Fruit fly (Drosophila melanogaster) whole organism, embryonic: ENCODE data around the gene Ilp7.
A peak's percentile ranks its signal among the peaks of the same experiment; 100 is the strongest.

Experiments used
- Bteb2 ChIP-seq: fragments of 200-800 bp; sonication (Bioruptor generic); optimal IDR thresholded peaks from 2 replicates; lab custom pipeline; 2016; ENCODE audit warnings: missing biosample characterization, missing genetic modification characterization
- CG10321 ChIP-seq: fragments of 200-800 bp; sonication (Bioruptor generic); IDR thresholded peaks from 2 replicates; pipeline ENCODE4 v1.3.6; 2022; ENCODE audit warnings: missing biosample characterization, missing genetic modification characterization
- CG11093 ChIP-seq: fragments of 200-800 bp; sonication (Bioruptor generic); IDR thresholded peaks from 3 replicates; pipeline ENCODE4 v1.3.6; 2022; ENCODE audit warnings: missing biosample characterization, missing genetic modification characterization
- CG11398 ChIP-seq: fragments of 200-800 bp; sonication (Bioruptor generic); optimal IDR thresholded peaks from 2 replicates; lab custom pipeline; 2016; ENCODE audit warnings: missing biosample characterization, missing genetic modification characterization
- CG11456 ChIP-seq: fragments of 200-800 bp; sonication (Bioruptor generic); IDR thresholded peaks from 3 replicates; pipeline ENCODE4 v1.3.6; 2022; ENCODE audit warnings: missing biosample characterization, missing genetic modification characterization
- CG11504 ChIP-seq: fragments of 200-800 bp; sonication (Bioruptor generic); optimal IDR thresholded peaks from 3 replicates; lab custom pipeline; 2019; ENCODE audit warnings: missing biosample characterization, mild to moderate bottlenecking, missing genetic modification characterization, moderate library complexity
- CG11695 ChIP-seq: fragments of 200-800 bp; sonication (Bioruptor generic); IDR thresholded peaks from 3 replicates; pipeline ENCODE4 v1.3.6; 2022; ENCODE audit warnings: missing biosample characterization, missing genetic modification characterization
- CG12769 ChIP-seq: fragments of 200-800 bp; sonication (Bioruptor generic); optimal IDR thresholded peaks from 2 replicates; lab custom pipeline; 2019; ENCODE audit warnings: missing biosample characterization, mild to moderate bottlenecking, missing genetic modification characterization, moderate library complexity
- CG15479 ChIP-seq: fragments of 200-800 bp; sonication (Bioruptor generic); optimal IDR thresholded peaks from 3 replicates; lab custom pipeline; 2019; ENCODE audit warnings: missing biosample characterization, mild to moderate bottlenecking, missing genetic modification characterization, moderate library complexity
- CG17912 ChIP-seq: fragments of 200-800 bp; sonication (Bioruptor generic); optimal IDR thresholded peaks from 2 replicates; lab custom pipeline; 2018; ENCODE audit warnings: missing biosample characterization, mild to moderate bottlenecking, missing genetic modification characterization
- CG1832 ChIP-seq: fragments of 200-800 bp; sonication (Bioruptor generic); optimal IDR thresholded peaks from 2 replicates; lab custom pipeline; 2017; ENCODE audit warnings: missing biosample characterization, mild to moderate bottlenecking, missing genetic modification characterization, inconsistent platforms
- CG2712 ChIP-seq: fragments of 200-800 bp; optimal IDR thresholded peaks from 3 replicates; lab custom pipeline; 2019; ENCODE audit warnings: missing biosample characterization, mild to moderate bottlenecking, missing genetic modification characterization, moderate library complexity
- CG32767 ChIP-seq: fragments of 200-800 bp; sonication (Bioruptor generic); IDR thresholded peaks from 2 replicates; pipeline ENCODE4 v1.3.6; 2022; ENCODE audit warnings: missing biosample characterization, missing genetic modification characterization
- CG34224 ChIP-seq: fragments of 200-800 bp; sonication (Bioruptor generic); IDR thresholded peaks from 3 replicates; pipeline ENCODE4 v1.3.6; 2022; ENCODE audit warnings: missing biosample characterization, missing genetic modification characterization; ENCODE audit not compliant: partially characterized antibody
- CG3726 ChIP-seq: fragments of 200-800 bp; sonication (Bioruptor generic); IDR thresholded peaks from 3 replicates; pipeline ENCODE4, ENCODE4 v1.3.6; 2022; ENCODE audit warnings: missing biosample characterization, missing genetic modification characterization
- CG4360 ChIP-seq: fragments of 200-800 bp; sonication (Bioruptor generic); IDR thresholded peaks from 2 replicates; pipeline ENCODE4 v1.3.6; 2022; ENCODE audit warnings: missing biosample characterization, missing genetic modification characterization
- CG5245 ChIP-seq: fragments of 200-800 bp; sonication (Bioruptor generic); optimal IDR thresholded peaks from 3 replicates; lab custom pipeline; 2016; ENCODE audit warnings: missing biosample characterization, missing genetic modification characterization
- CG6175 ChIP-seq: fragments of 200-800 bp; sonication (Bioruptor generic); IDR thresholded peaks from 3 replicates; pipeline ENCODE4 v1.3.6; 2022; ENCODE audit warnings: missing biosample characterization, missing genetic modification characterization
- CG7745 ChIP-seq: fragments of 200-800 bp; sonication (Bioruptor generic); optimal IDR thresholded peaks from 2 replicates; lab custom pipeline; 2018; ENCODE audit warnings: missing biosample characterization, mild to moderate bottlenecking, missing genetic modification characterization, moderate library complexity
- CHES-1-like ChIP-seq: fragments of 200-800 bp; sonication (Bioruptor generic); optimal IDR thresholded peaks from 2 replicates; lab custom pipeline; 2016; ENCODE audit warnings: missing biosample characterization, missing genetic modification characterization
- CTCF ChIP-seq: fragments of 200-800 bp; sonication (Bioruptor generic); optimal IDR thresholded peaks from 2 replicates; lab custom pipeline; 2017; ENCODE audit warnings: missing biosample characterization, mild to moderate bottlenecking, missing genetic modification characterization, moderate library complexity
- Camta ChIP-seq: fragments of 200-800 bp; sonication (Bioruptor generic); optimal IDR thresholded peaks from 2 replicates; lab custom pipeline; 2016; ENCODE audit warnings: missing biosample characterization, missing genetic modification characterization
- H2.0 ChIP-seq: fragments of 200-800 bp; sonication (Bioruptor generic); IDR thresholded peaks from 2 replicates; pipeline ENCODE4 v1.3.6; 2022; ENCODE audit warnings: missing biosample characterization, missing genetic modification characterization
- HLH54F ChIP-seq: fragments of 200-800 bp; sonication (Bioruptor generic); optimal IDR thresholded peaks from 3 replicates; lab custom pipeline; 2016; ENCODE audit warnings: missing biosample characterization, missing genetic modification characterization
- Hey ChIP-seq: fragments of 200-800 bp; sonication (Bioruptor generic); optimal IDR thresholded peaks from 3 replicates; lab custom pipeline; 2018; ENCODE audit warnings: missing biosample characterization, mild to moderate bottlenecking, missing genetic modification characterization
- Mad ChIP-seq: fragments of 200-800 bp; sonication (Bioruptor generic); optimal IDR thresholded peaks from 2 replicates; lab custom pipeline; 2016; ENCODE audit warnings: missing biosample characterization, missing genetic modification characterization
- Med ChIP-seq: fragments of 200-800 bp; sonication (Bioruptor generic); peaks from one replicate; lab custom pipeline; 2016; ENCODE audit warnings: missing biosample characterization, missing genetic modification characterization, mild to moderate bottlenecking, inconsistent platforms, moderate library complexity
- Nf-YB ChIP-seq: fragments of 200-800 bp; sonication (Bioruptor generic); optimal IDR thresholded peaks from 3 replicates; lab custom pipeline; 2019; ENCODE audit warnings: missing biosample characterization, mild to moderate bottlenecking, missing genetic modification characterization, moderate library complexity
- Nf-YC ChIP-seq: fragments of 200-800 bp; optimal IDR thresholded peaks from 3 replicates; lab custom pipeline; 2019; ENCODE audit warnings: missing biosample characterization, mild to moderate bottlenecking, missing genetic modification characterization, moderate library complexity
- Rx ChIP-seq: fragments of 200-800 bp; sonication (Bioruptor generic); IDR thresholded peaks from 2 replicates; pipeline ENCODE4 v1.3.6; 2022; ENCODE audit warnings: missing biosample characterization, missing genetic modification characterization
- Side ChIP-seq: fragments of 200-800 bp; sonication (Bioruptor generic); optimal IDR thresholded peaks from 2 replicates; lab custom pipeline; 2016; ENCODE audit warnings: missing biosample characterization, missing genetic modification characterization
- Sin3A ChIP-seq: fragments of >200 bp; optimal IDR thresholded peaks from 2 replicates; lab custom pipeline; 2018
- Sry-β ChIP-seq: fragments of 200-800 bp; sonication (Bioruptor generic); optimal IDR thresholded peaks from 2 replicates; lab custom pipeline; 2018; ENCODE audit warnings: missing biosample characterization, mild to moderate bottlenecking, missing genetic modification characterization, moderate library complexity
- Xbp1 ChIP-seq: fragments of 200-800 bp; sonication (Bioruptor generic); optimal IDR thresholded peaks from 3 replicates; lab custom pipeline; 2016; ENCODE audit warnings: missing biosample characterization, mild to moderate bottlenecking, missing genetic modification characterization
- ap ChIP-seq: fragments of 200-800 bp; sonication (Bioruptor generic); IDR thresholded peaks from 2 replicates; pipeline ENCODE4 v1.3.6; 2022; ENCODE audit warnings: missing biosample characterization, missing genetic modification characterization
- caup ChIP-seq: fragments of 200-800 bp; sonication (Bioruptor generic); optimal IDR thresholded peaks from 3 replicates; lab custom pipeline; 2017; ENCODE audit warnings: missing biosample characterization, mild to moderate bottlenecking, missing genetic modification characterization, moderate library complexity; ENCODE audit not compliant: severe bottlenecking
- cg ChIP-seq: fragments of 200-800 bp; sonication (Bioruptor generic); optimal IDR thresholded peaks from 3 replicates; lab custom pipeline; 2019; ENCODE audit warnings: missing biosample characterization, mild to moderate bottlenecking, missing genetic modification characterization, moderate library complexity
- dan ChIP-seq: fragments of 200-800 bp; sonication (Bioruptor generic); IDR thresholded peaks from 2 replicates; pipeline ENCODE4 v1.3.6; 2022; ENCODE audit warnings: missing biosample characterization, missing genetic modification characterization
- dimm ChIP-seq: fragments of 200-800 bp; sonication (Bioruptor generic); IDR thresholded peaks from 2 replicates; pipeline ENCODE4 v1.3.6; 2022; ENCODE audit warnings: missing biosample characterization, missing genetic modification characterization
- dmrt11E ChIP-seq: fragments of 200-800 bp; sonication (Bioruptor generic); optimal IDR thresholded peaks from 3 replicates; lab custom pipeline; 2018; ENCODE audit warnings: missing biosample characterization, mild to moderate bottlenecking, missing genetic modification characterization, moderate library complexity
- esg ChIP-seq: fragments of 200-800 bp; sonication (Bioruptor generic); conservative IDR thresholded peaks from 2 replicates; pipeline ENCODE4 v1.3.6; 2022; ENCODE audit warnings: missing biosample characterization, missing genetic modification characterization
- fru ChIP-seq: fragments of >200 bp; optimal IDR thresholded peaks from 2 replicates; lab custom pipeline; 2017
- hkb ChIP-seq, 2 experiments: fragments of 200-800 bp in 1 of 2; fragments of >200 bp in 1 of 2; sonication (Bioruptor generic) in 1 of 2; IDR thresholded peaks in 1 of 2; optimal IDR thresholded peaks in 1 of 2; 2 replicates each; pipeline versions ENCODE4 v1.3.6 to Lab custom; 2017 to 2022; ENCODE audit warnings: missing biosample characterization in 1 of 2, missing genetic modification characterization in 1 of 2
- insv ChIP-seq, 2 experiments: fragments of 200-800 bp; sonication (Bioruptor generic); optimal IDR thresholded peaks; 3 replicates each; lab custom pipeline; 2016 to 2018; ENCODE audit warnings: missing biosample characterization in 2 of 2, missing genetic modification characterization in 2 of 2
- klu ChIP-seq: fragments of 200-800 bp; sonication (Bioruptor generic); IDR thresholded peaks from 2 replicates; pipeline ENCODE4 v1.3.6; 2022; ENCODE audit warnings: missing biosample characterization, missing genetic modification characterization
- sd ChIP-seq: fragments of 200-800 bp; sonication (Bioruptor generic); optimal IDR thresholded peaks from 3 replicates; lab custom pipeline; 2018; ENCODE audit warnings: missing biosample characterization, mild to moderate bottlenecking, missing genetic modification characterization, moderate library complexity
- slp2 ChIP-seq: fragments of 200-800 bp; sonication (Bioruptor generic); optimal IDR thresholded peaks from 2 replicates; lab custom pipeline; 2016; ENCODE audit warnings: missing biosample characterization, missing genetic modification characterization
- sob ChIP-seq: fragments of 200-800 bp; sonication (Bioruptor generic); IDR thresholded peaks from 2 replicates; pipeline ENCODE4 v1.3.6; 2022; ENCODE audit warnings: missing biosample characterization, missing genetic modification characterization
- sr ChIP-seq: fragments of 200-800 bp; sonication (Bioruptor generic); IDR thresholded peaks from 3 replicates; pipeline ENCODE4 v1.3.6; 2022; ENCODE audit warnings: missing biosample characterization, missing genetic modification characterization
- twi ChIP-seq: fragments of 200-800 bp; optimal IDR thresholded peaks from 2 replicates; lab custom pipeline; 2019; ENCODE audit warnings: missing biosample characterization, mild to moderate bottlenecking, missing genetic modification characterization, moderate library complexity
- vnd ChIP-seq: fragments of 200-800 bp; sonication (Bioruptor generic); IDR thresholded peaks from 3 replicates; pipeline ENCODE4 v1.3.6; 2022; ENCODE audit warnings: missing biosample characterization, missing genetic modification characterization; ENCODE audit not compliant: partially characterized antibody
- zf30C ChIP-seq: fragments of 200-800 bp; sonication (Bioruptor generic); optimal IDR thresholded peaks from 3 replicates; lab custom pipeline; 2018; ENCODE audit warnings: missing biosample characterization, mild to moderate bottlenecking, missing genetic modification characterization

Ilp7 gene

dm6 chrX:3677156-3677846 is 9.9 kb downstream of the Ilp7 start (continued):
- no peak for TF ChIP-seq dmrt11E (tag; lab: Kevin White, UChicago)
- no peak for TF ChIP-seq CG17912 (GFP tag; lab: Kevin White, UChicago)
- TF ChIP-seq sob (GFP tag; lab: Robert Waterston, UW): no peak
- no peak for TF ChIP-seq CHES-1-like (GFP tag; lab: Kevin White, UChicago)
- no peak for TF ChIP-seq vnd (GFP tag; lab: Robert Waterston, UW)
- no peak for TF ChIP-seq Sry-β (GFP tag; lab: Kevin White, UChicago)
- TF ChIP-seq CG34224 (GFP tag; lab: Robert Waterston, UW): peak; percentile 23; the same call in 1 of the 3 replicates
- TF ChIP-seq CG2712 (tag; lab: Kevin White, UChicago): no peak
- TF ChIP-seq fru (lab: Kevin White, UChicago): no peak
- no peak for TF ChIP-seq CG32767 (GFP tag; lab: Robert Waterston, UW)
- no peak for TF ChIP-seq Side (GFP tag; lab: Kevin White, UChicago)
- TF ChIP-seq HLH54F (GFP tag; lab: Kevin White, UChicago): no peak
- no peak for TF ChIP-seq twi
- TF ChIP-seq CG4360 (GFP tag; lab: Robert Waterston, UW): peak; percentile 39; the same call in 1 of the 2 replicates
- no peak for TF ChIP-seq Sin3A (lab: Kevin White, UChicago)
- TF ChIP-seq cg (GFP tag; lab: Kevin White, UChicago): peak; percentile 70
- no peak for TF ChIP-seq ap
- TF ChIP-seq CG1832: peak; percentile 81
- no peak for TF ChIP-seq slp2
- peak; percentile 99 for TF ChIP-seq sr (GFP tag; lab: Robert Waterston, UW)
- peak; percentile 75 for TF ChIP-seq klu (GFP tag; lab: Robert Waterston, UW)
- TF ChIP-seq dimm (GFP tag; lab: Robert Waterston, UW): no peak
- no peak for TF ChIP-seq esg (GFP tag; lab: Robert Waterston, UW)
- TF ChIP-seq CG11398: peak; percentile 8
- no peak for TF ChIP-seq CG3726 (GFP tag; lab: Robert Waterston, UW)
- no peak for TF ChIP-seq CG11695 (GFP tag; lab: Robert Waterston, UW)
- TF ChIP-seq Rx (GFP tag; lab: Robert Waterston, UW): no peak
- no peak for TF ChIP-seq CG11456 (GFP tag; lab: Robert Waterston, UW)
- no peak for TF ChIP-seq hkb (optimal IDR thresholded peaks at IDR 0.05; lab: Kevin White, UChicago)
- TF ChIP-seq hkb (GFP tag; IDR thresholded peaks at IDR 0.05; lab: Robert Waterston, UW): no peak
- TF ChIP-seq Mad (GFP tag; lab: Kevin White, UChicago): no peak
- TF ChIP-seq CG6175 (GFP tag; lab: Robert Waterston, UW): no peak
- no peak for TF ChIP-seq CTCF
- TF ChIP-seq H2.0 (GFP tag; lab: Robert Waterston, UW): no peak
- TF ChIP-seq dan (GFP tag; lab: Robert Waterston, UW): no peak
- no peak for TF ChIP-seq Nf-YC (tag; lab: Kevin White, UChicago)
- peak; percentile 87 for TF ChIP-seq Med
- TF ChIP-seq insv (GFP tag; optimal IDR thresholded peaks at IDR 0.05; lab: Kevin White, UChicago): no peak
- TF ChIP-seq Camta: no peak
- no peak for TF ChIP-seq Bteb2 (GFP tag; lab: Kevin White, UChicago)
- TF ChIP-seq CG12769 (tag; lab: Kevin White, UChicago): peak; percentile 62
- TF ChIP-seq caup: no peak
- TF ChIP-seq zf30C (GFP tag; lab: Kevin White, UChicago): no peak
- no peak for TF ChIP-seq Nf-YB (GFP tag; lab: Kevin White, UChicago)
- no peak for TF ChIP-seq sd (tag; lab: Kevin White, UChicago)
- no peak for TF ChIP-seq Hey (tag; lab: Kevin White, UChicago)
- no peak for TF ChIP-seq CG11504
- TF ChIP-seq CG10321 (GFP tag; lab: Robert Waterston, UW): peak; percentile 93
- TF ChIP-seq CG7745 (tag; lab: Kevin White, UChicago): no peak
- no peak for TF ChIP-seq CG11093 (GFP tag; lab: Robert Waterston, UW)
- TF ChIP-seq CG5245: no peak
- TF ChIP-seq CG15479 (GFP tag; lab: Kevin White, UChicago): no peak
- TF ChIP-seq Xbp1 (GFP tag; lab: Kevin White, UChicago): no peak
